Fruit fly (Drosophila melanogaster) whole organism, embryonic: ENCODE results near the gene Sirt6.

Experiments used
- C15 ChIP-seq: fragments of 200-800 bp; sonication (Bioruptor generic); IDR thresholded peaks from 3 replicates; pipeline ENCODE4 v1.3.6; 2022; ENCODE audit warnings: missing biosample characterization, missing genetic modification characterization
- CG10147 ChIP-seq: fragments of 200-800 bp; sonication (Bioruptor generic); optimal IDR thresholded peaks from 2 replicates; lab custom pipeline; 2019; ENCODE audit warnings: missing biosample characterization, mild to moderate bottlenecking, missing genetic modification characterization, moderate library complexity
- CG10654 ChIP-seq: fragments of 200-800 bp; sonication (Bioruptor generic); optimal IDR thresholded peaks from 2 replicates; lab custom pipeline; 2016; ENCODE audit warnings: missing biosample characterization, missing genetic modification characterization
- CG10959 ChIP-seq: fragments of 200-800 bp; sonication (Bioruptor generic); IDR thresholded peaks from 2 replicates; pipeline ENCODE4 v1.3.6; 2022; ENCODE audit warnings: missing biosample characterization, missing genetic modification characterization
- CG11247 ChIP-seq: fragments of 200-800 bp; sonication (Bioruptor generic); IDR thresholded peaks from 2 replicates; pipeline ENCODE4 v1.3.6; 2022; ENCODE audit warnings: missing biosample characterization, missing genetic modification characterization
- CG11398 ChIP-seq: fragments of 200-800 bp; sonication (Bioruptor generic); optimal IDR thresholded peaks from 2 replicates; lab custom pipeline; 2016; ENCODE audit warnings: missing biosample characterization, missing genetic modification characterization
- CG11504 ChIP-seq: fragments of 200-800 bp; sonication (Bioruptor generic); optimal IDR thresholded peaks from 3 replicates; lab custom pipeline; 2019; ENCODE audit warnings: missing biosample characterization, mild to moderate bottlenecking, missing genetic modification characterization, moderate library complexity
- CG12236 ChIP-seq: fragments of 200-800 bp; sonication (Bioruptor generic); optimal IDR thresholded peaks from 2 replicates; lab custom pipeline; 2016; ENCODE audit warnings: missing biosample characterization, missing genetic modification characterization
- CG14667 ChIP-seq: fragments of 200-800 bp; sonication (Bioruptor generic); IDR thresholded peaks from 2 replicates; pipeline ENCODE4 v1.3.6; 2022; ENCODE audit warnings: missing biosample characterization, missing genetic modification characterization
- CG15601 ChIP-seq: fragments of 200-800 bp; sonication (Bioruptor generic); optimal IDR thresholded peaks from 3 replicates; lab custom pipeline; 2019; ENCODE audit warnings: missing biosample characterization, mild to moderate bottlenecking, missing genetic modification characterization, moderate library complexity
- CG15696 ChIP-seq: fragments of 200-800 bp; sonication (Bioruptor generic); optimal IDR thresholded peaks from 2 replicates; lab custom pipeline; 2019; ENCODE audit warnings: missing biosample characterization, mild to moderate bottlenecking, missing genetic modification characterization, moderate library complexity
- CG2129 ChIP-seq: fragments of 200-800 bp; sonication (Bioruptor generic); IDR thresholded peaks from 2 replicates; pipeline ENCODE4 v1.3.6; 2022; ENCODE audit warnings: missing biosample characterization, missing genetic modification characterization; ENCODE audit not compliant: partially characterized antibody
- CG3995 ChIP-seq: fragments of 200-800 bp; sonication (Bioruptor generic); optimal IDR thresholded peaks from 3 replicates; lab custom pipeline; 2016; ENCODE audit warnings: missing biosample characterization, missing genetic modification characterization
- CG6689 ChIP-seq: fragments of 200-800 bp; sonication (Bioruptor generic); IDR thresholded peaks from 2 replicates; pipeline ENCODE4 v1.3.6; 2022; ENCODE audit warnings: missing biosample characterization, missing genetic modification characterization
- CG7556 ChIP-seq: fragments of 200-800 bp; sonication (Bioruptor generic); optimal IDR thresholded peaks from 2 replicates; lab custom pipeline; 2017; ENCODE audit warnings: missing biosample characterization, mild to moderate bottlenecking, missing genetic modification characterization
- CG9215 ChIP-seq: fragments of 200-800 bp; sonication (Bioruptor generic); IDR thresholded peaks from 2 replicates; pipeline ENCODE4 v1.3.6; 2022; ENCODE audit warnings: missing biosample characterization, missing genetic modification characterization
- CoRest ChIP-seq: fragments of 200-800 bp; sonication (Bioruptor generic); optimal IDR thresholded peaks from 3 replicates; lab custom pipeline; 2018; ENCODE audit warnings: missing biosample characterization, mild to moderate bottlenecking, missing genetic modification characterization, moderate library complexity
- D19B ChIP-seq: fragments of 200-800 bp; sonication (Bioruptor generic); optimal IDR thresholded peaks from 2 replicates; lab custom pipeline; 2017; ENCODE audit warnings: missing biosample characterization, mild to moderate bottlenecking, missing genetic modification characterization
- Dad ChIP-seq: fragments of 200-800 bp; sonication (Bioruptor generic); optimal IDR thresholded peaks from 3 replicates; lab custom pipeline; 2016; ENCODE audit warnings: missing biosample characterization, missing genetic modification characterization
- Ets97D ChIP-seq: fragments of 200-800 bp; sonication (Bioruptor generic); optimal IDR thresholded peaks from 3 replicates; lab custom pipeline; 2016; ENCODE audit warnings: missing biosample characterization, missing genetic modification characterization
- Fer2 ChIP-seq: fragments of 200-800 bp; sonication (Bioruptor generic); optimal IDR thresholded peaks from 2 replicates; lab custom pipeline; 2018; ENCODE audit warnings: missing biosample characterization, mild to moderate bottlenecking, missing genetic modification characterization, moderate library complexity
- GATAe ChIP-seq: fragments of 200-800 bp; sonication (Bioruptor generic); conservative IDR thresholded peaks from 2 replicates; pipeline ENCODE4 v1.3.6; 2022; ENCODE audit warnings: missing biosample characterization, missing genetic modification characterization
- MBD-R2 ChIP-seq: fragments of 200-800 bp; sonication (Bioruptor generic); IDR thresholded peaks from 2 replicates; pipeline ENCODE4 v1.3.6; 2022; ENCODE audit warnings: missing biosample characterization, missing genetic modification characterization
- Max ChIP-seq: fragments of 200-800 bp; sonication (Bioruptor generic); optimal IDR thresholded peaks from 2 replicates; lab custom pipeline; 2016; ENCODE audit warnings: missing biosample characterization, mild to moderate bottlenecking, missing genetic modification characterization
- Med ChIP-seq: fragments of 200-800 bp; sonication (Bioruptor generic); peaks from one replicate; lab custom pipeline; 2016; ENCODE audit warnings: missing biosample characterization, missing genetic modification characterization, mild to moderate bottlenecking, inconsistent platforms, moderate library complexity
- Meics ChIP-seq: fragments of 200-800 bp; sonication (Bioruptor generic); optimal IDR thresholded peaks from 2 replicates; lab custom pipeline; 2017; ENCODE audit warnings: missing biosample characterization, mild to moderate bottlenecking, missing genetic modification characterization
- Opbp ChIP-seq: fragments of 200-800 bp; sonication (Bioruptor generic); IDR thresholded peaks from 3 replicates; pipeline ENCODE4 v1.3.6; 2022; ENCODE audit warnings: missing biosample characterization, missing genetic modification characterization; ENCODE audit not compliant: partially characterized antibody
- Ravus ChIP-seq: fragments of 200-800 bp; sonication (Bioruptor generic); IDR thresholded peaks from 2 replicates; pipeline ENCODE4 v1.3.6; 2022; ENCODE audit warnings: missing biosample characterization, missing genetic modification characterization
- bab2 ChIP-seq: fragments of 200-800 bp; sonication (Bioruptor generic); optimal IDR thresholded peaks from 2 replicates; lab custom pipeline; 2016; ENCODE audit warnings: missing biosample characterization, missing genetic modification characterization
- bcd ChIP-seq: fragments of 200-800 bp; sonication (Bioruptor generic); optimal IDR thresholded peaks from 2 replicates; lab custom pipeline; 2017; ENCODE audit warnings: missing biosample characterization, mild to moderate bottlenecking, missing genetic modification characterization
- btn ChIP-seq: fragments of 200-800 bp; sonication (Bioruptor generic); optimal IDR thresholded peaks from 2 replicates; lab custom pipeline; 2016; ENCODE audit warnings: missing biosample characterization, missing genetic modification characterization
- cas ChIP-seq: fragments of 200-800 bp; sonication (Bioruptor generic); IDR thresholded peaks from 2 replicates; pipeline ENCODE4 v1.3.6; 2022; ENCODE audit warnings: missing biosample characterization, missing genetic modification characterization
- cwo ChIP-seq: fragments of 200-800 bp; sonication (Bioruptor generic); optimal IDR thresholded peaks from 3 replicates; lab custom pipeline; 2017; ENCODE audit warnings: missing biosample characterization, missing genetic modification characterization, mild to moderate bottlenecking, moderate library complexity, missing genetic modification reagents
- danr ChIP-seq: fragments of 200-800 bp; sonication (Bioruptor generic); IDR thresholded peaks from 2 replicates; pipeline ENCODE4 v1.3.6; 2022; ENCODE audit warnings: missing biosample characterization, missing genetic modification characterization
- dpn ChIP-seq, 2 experiments: fragments of 200-800 bp; sonication (Bioruptor generic); optimal IDR thresholded peaks; 3 replicates each; lab custom pipeline; 2016; ENCODE audit warnings: missing biosample characterization in 2 of 2, missing genetic modification characterization in 2 of 2
- ftz-f1 ChIP-seq: fragments of 200-800 bp; sonication (Bioruptor generic); optimal IDR thresholded peaks from 2 replicates; lab custom pipeline; 2016; ENCODE audit warnings: missing biosample characterization, missing genetic modification characterization
- hb ChIP-seq: fragments of 200-800 bp; sonication (Bioruptor generic); IDR thresholded peaks from 3 replicates; pipeline ENCODE4 v1.3.6; 2022; ENCODE audit warnings: missing biosample characterization, missing genetic modification characterization; ENCODE audit not compliant: partially characterized antibody
- lbe ChIP-seq: fragments of 200-800 bp; sonication (Bioruptor generic); optimal IDR thresholded peaks from 2 replicates; lab custom pipeline; 2016; ENCODE audit warnings: missing biosample characterization, mild to moderate bottlenecking, missing genetic modification characterization
- pb ChIP-seq: fragments of 200-800 bp; sonication (Bioruptor generic); optimal IDR thresholded peaks from 3 replicates; lab custom pipeline; 2016; ENCODE audit warnings: missing biosample characterization, missing genetic modification characterization
- pum ChIP-seq: fragments of 200-800 bp; sonication (Bioruptor generic); optimal IDR thresholded peaks from 2 replicates; lab custom pipeline; 2016; ENCODE audit warnings: missing biosample characterization, missing genetic modification characterization
- run ChIP-seq: fragments of 200-800 bp; sonication (Bioruptor generic); optimal IDR thresholded peaks from 3 replicates; lab custom pipeline; 2018; ENCODE audit warnings: missing biosample characterization, mild to moderate bottlenecking, missing genetic modification characterization
- sim ChIP-seq: fragments of 200-800 bp; sonication (Bioruptor generic); IDR thresholded peaks from 2 replicates; pipeline ENCODE4 v1.3.6; 2022; ENCODE audit warnings: missing biosample characterization, missing genetic modification characterization
- slp2 ChIP-seq: fragments of 200-800 bp; sonication (Bioruptor generic); optimal IDR thresholded peaks from 2 replicates; lab custom pipeline; 2016; ENCODE audit warnings: missing biosample characterization, missing genetic modification characterization
- so ChIP-seq: fragments of 200-800 bp; sonication (Bioruptor generic); IDR thresholded peaks from 3 replicates; pipeline ENCODE4 v1.3.6; 2022; ENCODE audit warnings: missing biosample characterization, missing genetic modification characterization
- sr ChIP-seq: fragments of 200-800 bp; sonication (Bioruptor generic); IDR thresholded peaks from 3 replicates; pipeline ENCODE4 v1.3.6; 2022; ENCODE audit warnings: missing biosample characterization, missing genetic modification characterization
- toy ChIP-seq: fragments of 200-800 bp; sonication (Bioruptor generic); IDR thresholded peaks from 2 replicates; pipeline ENCODE4 v1.3.6; 2022; ENCODE audit warnings: missing biosample characterization, missing genetic modification characterization
- trh ChIP-seq: fragments of 200-800 bp; sonication (Bioruptor generic); optimal IDR thresholded peaks from 2 replicates; lab custom pipeline; 2016; ENCODE audit warnings: missing biosample characterization, missing genetic modification characterization
- z ChIP-seq: fragments of 200-800 bp; sonication (Bioruptor generic); IDR thresholded peaks from 3 replicates; pipeline ENCODE4 v1.3.6; 2022; ENCODE audit warnings: missing biosample characterization, missing genetic modification characterization
- zfh2 ChIP-seq: fragments of 200-800 bp; sonication (Bioruptor generic); optimal IDR thresholded peaks from 2 replicates; lab custom pipeline; 2016; ENCODE audit warnings: missing biosample characterization, missing genetic modification characterization

The Sirt6 gene

dm6 chr3R:10268101-10268864, 6.6 kb upstream of the Sirt6 start (continued):
- peak; percentile 70 for TF ChIP-seq D19B (GFP tag; lab: Kevin White, UChicago)
- TF ChIP-seq CG15696: peak; percentile 39
- peak; percentile 93 for TF ChIP-seq Med
- peak; percentile 60 for TF ChIP-seq CG10654
- TF ChIP-seq ftz-f1: no peak
- TF ChIP-seq CG10147 (GFP tag; lab: Kevin White, UChicago): peak; percentile 81
- peak; percentile 92 for TF ChIP-seq sr (GFP tag; lab: Robert Waterston, UW)
- peak; percentile 81 for TF ChIP-seq slp2 (GFP tag; lab: Kevin White, UChicago)
- peak; percentile 36; the same call in 1 of the 2 replicates for TF ChIP-seq MBD-R2
- peak; percentile 75 for TF ChIP-seq CG9215 (GFP tag; lab: Robert Waterston, UW)
- peak; percentile 48 for TF ChIP-seq pb (GFP tag; lab: Kevin White, UChicago)
- 0 out of 2 replicates have a peak, but pooled peaks have one; percentile 12 for TF ChIP-seq GATAe (GFP tag; lab: Robert Waterston, UW)
- peak; percentile 58 for TF ChIP-seq Fer2 (tag; lab: Kevin White, UChicago)
- TF ChIP-seq zfh2: peak; percentile 85
- TF ChIP-seq CG10959: 0 out of 2 replicates have a peak, but pooled peaks have one; percentile 10
- peak; percentile 62; the same call in 1 of the 2 replicates for TF ChIP-seq CG14667 (GFP tag; lab: Robert Waterston, UW)
- peak; percentile 74; the same call in 1 of the 3 replicates for TF ChIP-seq so (GFP tag; lab: Robert Waterston, UW)
- TF ChIP-seq pum: peak; percentile 76
- TF ChIP-seq C15 (GFP tag; lab: Robert Waterston, UW): no peak; the same call in 2 of the 3 replicates
- no peak for TF ChIP-seq trh (GFP tag; lab: Kevin White, UChicago)
- TF ChIP-seq cwo: peak; percentile 84
- TF ChIP-seq CG11504 (tag; lab: Kevin White, UChicago): peak; percentile 92
- TF ChIP-seq Meics (GFP tag; lab: Kevin White, UChicago): peak; percentile 89
- TF ChIP-seq Max (GFP tag; lab: Kevin White, UChicago): peak; percentile 67
- TF ChIP-seq cas: no peak
- TF ChIP-seq CG7556: peak; percentile 86
- TF ChIP-seq danr: peak; percentile 54; the same call in 1 of the 2 replicates
- TF ChIP-seq CG15601: peak; percentile 63
- peak; percentile 55 for TF ChIP-seq CG3995 (GFP tag; lab: Kevin White, UChicago)
- TF ChIP-seq dpn (GFP tag; optimal IDR thresholded peaks at IDR 0.05; lab: Kevin White, UChicago): peak; percentile 74 to 76
- peak; percentile 68 for TF ChIP-seq bab2 (GFP tag; lab: Kevin White, UChicago)
- TF ChIP-seq CoRest (tag; lab: Kevin White, UChicago): peak; percentile 92
- peak; percentile 40 for TF ChIP-seq toy
- TF ChIP-seq sim (GFP tag; lab: Robert Waterston, UW): no peak
- TF ChIP-seq Opbp (GFP tag; lab: Robert Waterston, UW): peak; percentile 43; the same call in 1 of the 3 replicates
- TF ChIP-seq CG6689 (GFP tag; lab: Robert Waterston, UW): peak; percentile 83
- peak; percentile 35 for TF ChIP-seq Ravus (GFP tag; lab: Robert Waterston, UW)
- TF ChIP-seq CG11247 (GFP tag; lab: Robert Waterston, UW): peak; percentile 51
- no peak for TF ChIP-seq hb
- peak; percentile 86 for TF ChIP-seq bcd (GFP tag; lab: Kevin White, UChicago)
- peak; percentile 52 for TF ChIP-seq lbe (GFP tag; lab: Kevin White, UChicago)
- TF ChIP-seq CG12236 (GFP tag; lab: Kevin White, UChicago): peak; percentile 24
- peak; percentile 85; the same call in 2 of the 3 replicates for TF ChIP-seq z
- peak; percentile 66 for TF ChIP-seq CG11398
- TF ChIP-seq btn (GFP tag; lab: Kevin White, UChicago): no peak
- no peak for TF ChIP-seq CG2129 (GFP tag; lab: Robert Waterston, UW)
- peak; percentile 42 for TF ChIP-seq Ets97D (GFP tag; lab: Kevin White, UChicago)
- peak; percentile 64 for TF ChIP-seq Dad (GFP tag; lab: Kevin White, UChicago)
- TF ChIP-seq run: peak; percentile 79
